Fruit fly (Drosophila melanogaster) whole organism, embryonic: ENCODE data around the gene CG2120.
A peak's percentile ranks its signal among the peaks of the same experiment; 100 is the strongest.

Experiments
- ATbp ChIP-seq: fragments of 200-800 bp; sonication (Bioruptor generic); optimal IDR thresholded peaks from 2 replicates; lab custom pipeline; 2017; ENCODE audit warnings: missing biosample characterization, mild to moderate bottlenecking, missing genetic modification characterization, missing genetic modification reagents
- Atf-2 ChIP-seq: fragments of 200-800 bp; sonication (Bioruptor generic); optimal IDR thresholded peaks from 2 replicates; lab custom pipeline; 2016; ENCODE audit warnings: missing biosample characterization, missing genetic modification characterization
- Bteb2 ChIP-seq: fragments of 200-800 bp; sonication (Bioruptor generic); optimal IDR thresholded peaks from 2 replicates; lab custom pipeline; 2016; ENCODE audit warnings: missing biosample characterization, missing genetic modification characterization
- CG10321 ChIP-seq: fragments of 200-800 bp; sonication (Bioruptor generic); IDR thresholded peaks from 2 replicates; pipeline ENCODE4 v1.3.6; 2022; ENCODE audit warnings: missing biosample characterization, missing genetic modification characterization
- CG10543 ChIP-seq: fragments of 200-800 bp; sonication (Bioruptor generic); optimal IDR thresholded peaks from 3 replicates; lab custom pipeline; 2017; ENCODE audit warnings: missing biosample characterization, mild to moderate bottlenecking, missing genetic modification characterization, moderate library complexity
- CG11247 ChIP-seq: fragments of 200-800 bp; sonication (Bioruptor generic); IDR thresholded peaks from 2 replicates; pipeline ENCODE4 v1.3.6; 2022; ENCODE audit warnings: missing biosample characterization, missing genetic modification characterization
- CG11696 ChIP-seq: fragments of 200-800 bp; sonication (Bioruptor generic); IDR thresholded peaks from 2 replicates; pipeline ENCODE4 v1.3.6; 2022; ENCODE audit warnings: missing biosample characterization, missing genetic modification characterization
- CG12391 ChIP-seq: fragments of 200-800 bp; sonication (Bioruptor generic); optimal IDR thresholded peaks from 3 replicates; lab custom pipeline; 2018; ENCODE audit warnings: missing biosample characterization, mild to moderate bottlenecking, missing genetic modification characterization, moderate library complexity
- CG12744 ChIP-seq: fragments of 200-800 bp; sonication (Bioruptor generic); optimal IDR thresholded peaks from 2 replicates; lab custom pipeline; 2016; ENCODE audit warnings: missing biosample characterization, missing genetic modification characterization
- CG14014 ChIP-seq: fragments of 200-800 bp; sonication (Bioruptor generic); IDR thresholded peaks from 2 replicates; pipeline ENCODE4 v1.3.6; 2022; ENCODE audit warnings: missing biosample characterization, missing genetic modification characterization
- CG14050 ChIP-seq: fragments of 200-800 bp; sonication (Bioruptor generic); IDR thresholded peaks from 3 replicates; pipeline ENCODE4 v1.3.6; 2022; ENCODE audit warnings: missing biosample characterization, missing genetic modification characterization
- CG15696 ChIP-seq: fragments of 200-800 bp; sonication (Bioruptor generic); optimal IDR thresholded peaks from 2 replicates; lab custom pipeline; 2019; ENCODE audit warnings: missing biosample characterization, mild to moderate bottlenecking, missing genetic modification characterization, moderate library complexity
- CG1602 ChIP-seq: fragments of 200-800 bp; sonication (Bioruptor generic); optimal IDR thresholded peaks from 3 replicates; lab custom pipeline; 2016; ENCODE audit warnings: missing biosample characterization, missing genetic modification characterization
- CG1647 ChIP-seq: fragments of 200-800 bp; sonication (Bioruptor generic); optimal IDR thresholded peaks from 3 replicates; lab custom pipeline; 2016; ENCODE audit warnings: missing biosample characterization, missing genetic modification characterization
- CG16779 ChIP-seq: fragments of 200-800 bp; sonication (Bioruptor generic); IDR thresholded peaks from 2 replicates; pipeline ENCODE4 v1.3.6; 2022; ENCODE audit warnings: missing biosample characterization, missing genetic modification characterization
- CG18262 ChIP-seq: fragments of 200-800 bp; optimal IDR thresholded peaks from 3 replicates; lab custom pipeline; 2019; ENCODE audit warnings: missing biosample characterization, mild to moderate bottlenecking, missing genetic modification characterization, moderate library complexity
- CG2889 ChIP-seq: fragments of 200-800 bp; sonication (Bioruptor generic); IDR thresholded peaks from 3 replicates; pipeline ENCODE4 v1.3.6; 2022; ENCODE audit warnings: missing biosample characterization, missing genetic modification characterization
- CG32532 ChIP-seq: fragments of 200-800 bp; sonication (Bioruptor generic); IDR thresholded peaks from 2 replicates; pipeline ENCODE4 v1.3.6; 2022; ENCODE audit warnings: missing biosample characterization, missing genetic modification characterization
- CG34224 ChIP-seq: fragments of 200-800 bp; sonication (Bioruptor generic); IDR thresholded peaks from 3 replicates; pipeline ENCODE4 v1.3.6; 2022; ENCODE audit warnings: missing biosample characterization, missing genetic modification characterization; ENCODE audit not compliant: partially characterized antibody
- CG42726 ChIP-seq: fragments of 200-800 bp; sonication (Bioruptor generic); IDR thresholded peaks from 2 replicates; pipeline ENCODE4 v1.3.6; 2022; ENCODE audit warnings: missing biosample characterization, missing genetic modification characterization; ENCODE audit not compliant: partially characterized antibody
- CG4328 ChIP-seq: fragments of 200-800 bp; sonication (Bioruptor generic); optimal IDR thresholded peaks from 3 replicates; lab custom pipeline; 2017; ENCODE audit warnings: missing biosample characterization, missing genetic modification reagents, missing genetic modification characterization
- CG6791 ChIP-seq: fragments of 200-800 bp; sonication (Bioruptor generic); IDR thresholded peaks from 3 replicates; pipeline ENCODE4 v1.3.6; 2022; ENCODE audit warnings: missing biosample characterization, missing genetic modification characterization; ENCODE audit not compliant: partially characterized antibody
- CG9609 ChIP-seq: fragments of 200-800 bp; sonication (Bioruptor generic); optimal IDR thresholded peaks from 3 replicates; lab custom pipeline; 2016; ENCODE audit warnings: missing biosample characterization, missing genetic modification characterization
- CHES-1-like ChIP-seq: fragments of 200-800 bp; sonication (Bioruptor generic); optimal IDR thresholded peaks from 2 replicates; lab custom pipeline; 2016; ENCODE audit warnings: missing biosample characterization, missing genetic modification characterization
- CrebB ChIP-seq: fragments of 200-800 bp; sonication (Bioruptor generic); optimal IDR thresholded peaks from 3 replicates; lab custom pipeline; 2018; ENCODE audit warnings: missing biosample characterization, mild to moderate bottlenecking, missing genetic modification characterization
- Dek ChIP-seq: fragments of 200-800 bp; sonication (Bioruptor generic); optimal IDR thresholded peaks from 3 replicates; lab custom pipeline; 2019; ENCODE audit warnings: missing biosample characterization, mild to moderate bottlenecking, missing genetic modification characterization, moderate library complexity
- Dip3 ChIP-seq: fragments of 200-800 bp; sonication (Bioruptor generic); optimal IDR thresholded peaks from 3 replicates; lab custom pipeline; 2016; ENCODE audit warnings: missing biosample characterization, missing genetic modification characterization
- Doc3 ChIP-seq: fragments of 200-800 bp; sonication (Bioruptor generic); IDR thresholded peaks from 3 replicates; pipeline ENCODE4 v1.3.6; 2022; ENCODE audit warnings: missing biosample characterization, missing genetic modification characterization; ENCODE audit not compliant: partially characterized antibody
- HmgD ChIP-seq: fragments of 200-800 bp; sonication (Bioruptor generic); optimal IDR thresholded peaks from 3 replicates; lab custom pipeline; 2016; ENCODE audit warnings: missing biosample characterization, missing genetic modification characterization
- MBD-R2 ChIP-seq: fragments of 200-800 bp; sonication (Bioruptor generic); IDR thresholded peaks from 2 replicates; pipeline ENCODE4 v1.3.6; 2022; ENCODE audit warnings: missing biosample characterization, missing genetic modification characterization
- Opbp ChIP-seq: fragments of 200-800 bp; sonication (Bioruptor generic); IDR thresholded peaks from 3 replicates; pipeline ENCODE4 v1.3.6; 2022; ENCODE audit warnings: missing biosample characterization, missing genetic modification characterization; ENCODE audit not compliant: partially characterized antibody
- Sry-β ChIP-seq: fragments of 200-800 bp; sonication (Bioruptor generic); optimal IDR thresholded peaks from 2 replicates; lab custom pipeline; 2018; ENCODE audit warnings: missing biosample characterization, mild to moderate bottlenecking, missing genetic modification characterization, moderate library complexity
- TFAM ChIP-seq: fragments of 200-800 bp; sonication (Bioruptor generic); optimal IDR thresholded peaks from 2 replicates; lab custom pipeline; 2017; ENCODE audit warnings: missing biosample characterization, missing genetic modification characterization, inconsistent platforms
- eyg ChIP-seq: fragments of 200-800 bp; sonication (Bioruptor generic); optimal IDR thresholded peaks from 3 replicates; lab custom pipeline; 2016; ENCODE audit warnings: missing biosample characterization, missing genetic modification characterization
- gce ChIP-seq: fragments of 200-800 bp; sonication (Bioruptor generic); IDR thresholded peaks from 3 replicates; pipeline ENCODE4 v1.3.6; 2022; ENCODE audit warnings: missing biosample characterization, missing genetic modification characterization
- gro ChIP-seq: fragments of 200-800 bp; sonication (Bioruptor generic); optimal IDR thresholded peaks from 2 replicates; lab custom pipeline; 2016; ENCODE audit warnings: missing biosample characterization, missing genetic modification characterization
- gsb ChIP-seq: fragments of 200-800 bp; sonication (Bioruptor generic); IDR thresholded peaks from 2 replicates; pipeline ENCODE4 v1.3.6; 2022; ENCODE audit warnings: missing biosample characterization, missing genetic modification characterization
- hbn ChIP-seq: fragments of 200-800 bp; sonication (Bioruptor generic); IDR thresholded peaks from 2 replicates; pipeline ENCODE4 v1.3.6; 2022; ENCODE audit warnings: missing biosample characterization, missing genetic modification characterization; ENCODE audit not compliant: partially characterized antibody
- lbe ChIP-seq: fragments of 200-800 bp; sonication (Bioruptor generic); optimal IDR thresholded peaks from 2 replicates; lab custom pipeline; 2016; ENCODE audit warnings: missing biosample characterization, mild to moderate bottlenecking, missing genetic modification characterization
- nau ChIP-seq: fragments of 200-800 bp; sonication (Bioruptor generic); optimal IDR thresholded peaks from 3 replicates; lab custom pipeline; 2017; ENCODE audit warnings: missing biosample characterization, mild to moderate bottlenecking, missing genetic modification characterization, missing genetic modification reagents
- org-1 ChIP-seq: fragments of 200-800 bp; sonication (Bioruptor generic); optimal IDR thresholded peaks from 2 replicates; lab custom pipeline; 2017; ENCODE audit warnings: missing biosample characterization, missing genetic modification characterization
- pfk ChIP-seq: fragments of 200-800 bp; sonication (Bioruptor generic); optimal IDR thresholded peaks from 2 replicates; lab custom pipeline; 2018; ENCODE audit warnings: missing biosample characterization, mild to moderate bottlenecking, missing genetic modification characterization, moderate library complexity
- slou ChIP-seq: fragments of 200-800 bp; sonication (Bioruptor generic); optimal IDR thresholded peaks from 3 replicates; lab custom pipeline; 2016; ENCODE audit warnings: missing biosample characterization, missing genetic modification characterization
- slp2 ChIP-seq: fragments of 200-800 bp; sonication (Bioruptor generic); optimal IDR thresholded peaks from 2 replicates; lab custom pipeline; 2016; ENCODE audit warnings: missing biosample characterization, missing genetic modification characterization
- tna ChIP-seq: fragments of 200-800 bp; sonication (Bioruptor generic); IDR thresholded peaks from 2 replicates; pipeline ENCODE4 v1.3.6; 2022; ENCODE audit warnings: missing biosample characterization, missing genetic modification characterization; ENCODE audit not compliant: partially characterized antibody
- trh ChIP-seq: fragments of 200-800 bp; sonication (Bioruptor generic); optimal IDR thresholded peaks from 2 replicates; lab custom pipeline; 2016; ENCODE audit warnings: missing biosample characterization, missing genetic modification characterization
- vnd ChIP-seq: fragments of 200-800 bp; sonication (Bioruptor generic); IDR thresholded peaks from 3 replicates; pipeline ENCODE4 v1.3.6; 2022; ENCODE audit warnings: missing biosample characterization, missing genetic modification characterization; ENCODE audit not compliant: partially characterized antibody
- wdn ChIP-seq: fragments of 200-800 bp; sonication (Bioruptor generic); IDR thresholded peaks from 2 replicates; pipeline ENCODE4 v1.3.6; 2022; ENCODE audit warnings: missing biosample characterization, missing genetic modification characterization
- zf30C ChIP-seq: fragments of 200-800 bp; sonication (Bioruptor generic); optimal IDR thresholded peaks from 3 replicates; lab custom pipeline; 2018; ENCODE audit warnings: missing biosample characterization, mild to moderate bottlenecking, missing genetic modification characterization

CG2120 gene

dm6 chrX:8129204-8129997 lies 6.2 kb upstream of the CG2120 start, which contains the start of gene CG2116 (continued):
- TF ChIP-seq hbn (GFP tag; lab: Robert Waterston, UW) (peak; percentile 59; the same call in 1 of the 2 replicates), MBD-R2 (GFP tag; lab: Robert Waterston, UW) (peak; percentile 47), CG14050 (no peak), CG14014 (GFP tag; lab: Robert Waterston, UW) (no peak), Atf-2 (GFP tag; lab: Kevin White, UChicago) (no peak), CG9609 (GFP tag; lab: Kevin White, UChicago) (no peak), CG16779 (GFP tag; lab: Robert Waterston, UW) (no peak), ATbp (GFP tag; lab: Kevin White, UChicago) (no peak), gce (GFP tag; lab: Robert Waterston, UW) (no peak), trh (no peak), Dip3 (GFP tag; lab: Kevin White, UChicago) (no peak), CHES-1-like (GFP tag; lab: Kevin White, UChicago) (no peak), tna (0 out of 2 replicates have a peak, but pooled peaks have one; percentile 11), gro (GFP tag; lab: Kevin White, UChicago) (no peak), CG11696 (GFP tag; lab: Robert Waterston, UW) (no peak), Sry-β (GFP tag; lab: Kevin White, UChicago) (no peak), Dek (no peak), CG12744 (GFP tag; lab: Kevin White, UChicago) (no peak), CG1647 (GFP tag; lab: Kevin White, UChicago) (no peak), lbe (GFP tag; lab: Kevin White, UChicago) (no peak), CG4328 (no peak), zf30C (no peak), wdn (GFP tag; lab: Robert Waterston, UW) (no peak), nau (GFP tag; lab: Kevin White, UChicago) (no peak), CG34224 (GFP tag; lab: Robert Waterston, UW) (peak; percentile 53; the same call in 2 of the 3 replicates), CG42726 (GFP tag; lab: Robert Waterston, UW) (0 out of 2 replicates have a peak, but pooled peaks have one; percentile 40), TFAM (GFP tag; lab: Kevin White, UChicago) (no peak), slou (GFP tag; lab: Kevin White, UChicago) (no peak), CG12391 (tag; lab: Kevin White, UChicago) (peak; percentile 22), eyg (GFP tag; lab: Kevin White, UChicago) (no peak), Bteb2 (GFP tag; lab: Kevin White, UChicago) (no peak), CrebB (tag; lab: Kevin White, UChicago) (no peak), CG10543 (GFP tag; lab: Kevin White, UChicago) (peak; percentile 9), gsb (GFP tag; lab: Robert Waterston, UW) (no peak), CG6791 (peak; percentile 64), pfk (GFP tag; lab: Kevin White, UChicago) (no peak), CG11247 (no peak), org-1 (no peak), CG2889 (GFP tag; lab: Robert Waterston, UW) (no peak), CG15696 (tag; lab: Kevin White, UChicago) (no peak), slp2 (GFP tag; lab: Kevin White, UChicago) (no peak), Opbp (GFP tag; lab: Robert Waterston, UW) (peak; percentile 43; the same call in 2 of the 3 replicates), Doc3 (GFP tag; lab: Robert Waterston, UW) (peak; percentile 64), CG1602 (GFP tag; lab: Kevin White, UChicago) (no peak), CG18262 (no peak), vnd (GFP tag; lab: Robert Waterston, UW) (peak; percentile 72), CG32532 (GFP tag; lab: Robert Waterston, UW) (no peak), CG10321 (GFP tag; lab: Robert Waterston, UW) (no peak), HmgD (GFP tag; lab: Kevin White, UChicago) (no peak)
